Worm (Caenorhabditis elegans) whole organism, mixed stage, embryonic: ENCODE data around the gene K09C4.1.

Experiments used
- lin-13 ChIP-seq: fragments of 150-350 bp; optimal IDR thresholded peaks from 2 replicates; lab custom pipeline; 2014; ENCODE audit warnings: missing biosample characterization, missing genetic modification characterization
- pha-4 ChIP-seq: fragments of 150-350 bp; optimal IDR thresholded peaks from 2 replicates; lab custom pipeline; 2018; ENCODE audit warnings: missing biosample characterization, missing genetic modification reagents, missing genetic modification characterization
- snpc-4 ChIP-seq: fragments of 150-350 bp; optimal IDR thresholded peaks from 2 replicates; lab custom pipeline; 2014; ENCODE audit warnings: missing biosample characterization, missing genetic modification characterization
- unc-120 ChIP-seq: sonication (generic microtip); optimal IDR thresholded peaks from 2 replicates; lab custom pipeline; 2017; ENCODE audit warnings: missing genetic modification characterization, missing compliant biosample characterization; ENCODE audit not compliant: poor library complexity, severe bottlenecking
- unc-62 ChIP-seq: fragments of 150-350 bp; optimal IDR thresholded peaks from 2 replicates; lab custom pipeline; 2014; ENCODE audit warnings: missing biosample characterization, missing genetic modification reagents, missing genetic modification characterization

DNA sequence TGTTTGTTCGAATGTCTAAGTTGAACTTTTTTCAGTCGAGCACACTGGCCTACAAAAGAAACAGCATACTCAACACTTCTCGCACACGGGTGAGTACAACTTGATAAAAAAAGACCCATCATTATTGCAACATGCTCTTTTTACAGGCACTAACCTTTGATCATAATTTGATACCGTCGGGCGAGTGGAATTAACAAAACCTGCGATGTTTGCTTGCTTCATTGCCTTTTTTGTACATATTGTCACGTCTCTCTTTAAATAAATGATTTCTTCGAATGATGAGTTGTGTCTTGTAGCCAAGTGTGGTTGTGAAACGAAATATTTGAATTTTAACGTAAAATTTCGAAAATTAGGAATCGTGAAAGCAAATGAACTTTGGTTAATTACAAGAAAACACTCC is 13.2 kb upstream of the K09C4.1 start:
- TF ChIP-seq lin-13 (tag; lab: Kevin White, UChicago) (no peak), unc-62 (GFP tag; lab: Kevin White, UChicago) (no peak), pha-4 (tag; lab: Kevin White, UChicago) (no peak), unc-120 (tag; lab: Kevin White, UChicago) (no peak), snpc-4 (tag; lab: Kevin White, UChicago) (no peak)
